Worm (Caenorhabditis elegans) whole organism, L3 larva: Measurements from ENCODE around the gene W07G4.8.

Source experiments
- R02D3.7 ChIP-seq: fragments of 150-350 bp; optimal IDR thresholded peaks from 2 replicates; lab custom pipeline; 2014; ENCODE audit warnings: missing biosample characterization, missing genetic modification characterization
- ZK546.5 ChIP-seq: sonication (generic microtip); optimal IDR thresholded peaks from 2 replicates; lab custom pipeline; 2017; ENCODE audit warnings: missing biosample characterization, missing genetic modification characterization
- aly-2 ChIP-seq: fragments of 150-350 bp; optimal IDR thresholded peaks from 2 replicates; lab custom pipeline; 2014; ENCODE audit warnings: missing biosample characterization, missing genetic modification characterization
- ama-1 ChIP-seq: fragments of 150-350 bp; optimal IDR thresholded peaks from 2 replicates; lab custom pipeline; 2018
- ceh-16 ChIP-seq: sonication (generic microtip); optimal IDR thresholded peaks from 2 replicates; lab custom pipeline; 2017; ENCODE audit warnings: missing biosample characterization, missing genetic modification characterization
- ceh-28 ChIP-seq: fragments of 150-350 bp; optimal IDR thresholded peaks from 2 replicates; lab custom pipeline; 2014; ENCODE audit warnings: missing biosample characterization, missing genetic modification reagents, missing genetic modification characterization
- ceh-82 ChIP-seq: fragments of 150-350 bp; optimal IDR thresholded peaks from 2 replicates; lab custom pipeline; 2014; ENCODE audit warnings: missing biosample characterization, missing genetic modification characterization
- ceh-9 ChIP-seq: sonication (generic microtip); optimal IDR thresholded peaks from 2 replicates; lab custom pipeline; 2018; ENCODE audit warnings: missing biosample characterization, missing genetic modification characterization
- daf-12 ChIP-seq: fragments of 150-350 bp; optimal IDR thresholded peaks from 2 replicates; lab custom pipeline; 2014; ENCODE audit warnings: missing biosample characterization, missing genetic modification reagents, missing genetic modification characterization
- egl-27 ChIP-seq: sonication (generic microtip); optimal IDR thresholded peaks from 4 replicates; lab custom pipeline; 2017; ENCODE audit warnings: missing biosample characterization, missing genetic modification reagents, missing genetic modification characterization
- egl-5 ChIP-seq: fragments of 150-350 bp; optimal IDR thresholded peaks from 2 replicates; lab custom pipeline; 2017; ENCODE audit warnings: missing biosample characterization, missing genetic modification reagents, missing genetic modification characterization, inconsistent platforms
- elt-1 ChIP-seq: fragments of 150-350 bp; optimal IDR thresholded peaks from 2 replicates; lab custom pipeline; 2014; ENCODE audit warnings: missing biosample characterization, missing genetic modification characterization
- elt-2 ChIP-seq: sonication (generic microtip); optimal IDR thresholded peaks from 2 replicates; lab custom pipeline; 2016; ENCODE audit warnings: missing genetic modification reagents, mild to moderate bottlenecking, missing genetic modification characterization, missing compliant biosample characterization
- elt-3 ChIP-seq, 3 experiments: fragments of 150-350 bp in 1 of 3; sonication (generic microtip) in 2 of 3; optimal IDR thresholded peaks; 2 replicates in 2 of 3; 4 replicates in 1 of 3; lab custom pipeline; 2014 to 2017; ENCODE audit warnings: missing biosample characterization in 3 of 3, missing genetic modification characterization in 3 of 3
- eor-1 ChIP-seq, 2 experiments: fragments of 150-350 bp; optimal IDR thresholded peaks; 2 replicates each; lab custom pipeline; 2014 to 2018; ENCODE audit warnings: missing biosample characterization in 2 of 2, missing genetic modification characterization in 2 of 2
- fkh-10 ChIP-seq: sonication (generic microtip); optimal IDR thresholded peaks from 2 replicates; lab custom pipeline; 2017; ENCODE audit warnings: missing biosample characterization, missing genetic modification reagents, missing genetic modification characterization
- fkh-2 ChIP-seq: fragments of 150-350 bp; optimal IDR thresholded peaks from 2 replicates; lab custom pipeline; 2014; ENCODE audit warnings: missing biosample characterization, missing genetic modification reagents, missing genetic modification characterization
- fos-1 ChIP-seq: fragments of 150-350 bp; optimal IDR thresholded peaks from 2 replicates; lab custom pipeline; 2014; ENCODE audit warnings: missing biosample characterization, missing genetic modification characterization
- hmg-11 ChIP-seq: sonication (generic microtip); optimal IDR thresholded peaks from 2 replicates; lab custom pipeline; 2016; ENCODE audit warnings: missing genetic modification characterization, missing compliant biosample characterization
- jun-1 ChIP-seq: fragments of 150-350 bp; optimal IDR thresholded peaks from 2 replicates; lab custom pipeline; 2014; ENCODE audit warnings: missing biosample characterization, missing genetic modification reagents, missing genetic modification characterization
- lin-15B ChIP-seq: fragments of 150-350 bp; optimal IDR thresholded peaks from 2 replicates; lab custom pipeline; 2014; ENCODE audit warnings: missing biosample characterization, missing genetic modification characterization
- lin-39 ChIP-seq: fragments of 150-350 bp; optimal IDR thresholded peaks from 2 replicates; lab custom pipeline; 2018; ENCODE audit warnings: missing biosample characterization, missing genetic modification reagents, missing genetic modification characterization
- lsy-12 ChIP-seq: sonication (generic microtip); optimal IDR thresholded peaks from 2 replicates; lab custom pipeline; 2016; ENCODE audit warnings: mild to moderate bottlenecking, missing genetic modification characterization, missing compliant biosample characterization
- mdl-1 ChIP-seq: fragments of 150-350 bp; optimal IDR thresholded peaks from 2 replicates; lab custom pipeline; 2014; ENCODE audit warnings: missing biosample characterization, missing genetic modification characterization
- mml-1 ChIP-seq: fragments of 150-350 bp; sonication (generic microtip); optimal IDR thresholded peaks from 3 replicates; lab custom pipeline; 2014; ENCODE audit warnings: missing biosample characterization, missing genetic modification characterization
- nfya-1 ChIP-seq: sonication (generic microtip); optimal IDR thresholded peaks from 2 replicates; lab custom pipeline; 2017; ENCODE audit warnings: missing genetic modification characterization, mild to moderate bottlenecking, missing compliant biosample characterization, antibody characterized with exemption, moderate library complexity; ENCODE audit not compliant: insufficient read depth
- nhr-11 ChIP-seq: fragments of 150-350 bp; optimal IDR thresholded peaks from 2 replicates; lab custom pipeline; 2014; ENCODE audit warnings: missing biosample characterization, missing genetic modification characterization
- nhr-12 ChIP-seq: fragments of 150-350 bp; optimal IDR thresholded peaks from 2 replicates; lab custom pipeline; 2014; ENCODE audit warnings: missing biosample characterization, missing genetic modification characterization
- nhr-23 ChIP-seq: fragments of 150-350 bp; optimal IDR thresholded peaks from 2 replicates; lab custom pipeline; 2014; ENCODE audit warnings: missing biosample characterization, missing genetic modification reagents, missing genetic modification characterization
- nhr-237 ChIP-seq: fragments of 150-350 bp; optimal IDR thresholded peaks from 2 replicates; lab custom pipeline; 2014; ENCODE audit warnings: missing biosample characterization, missing genetic modification characterization
- nhr-25 ChIP-seq: sonication (generic microtip); optimal IDR thresholded peaks from 2 replicates; lab custom pipeline; 2017; ENCODE audit warnings: missing biosample characterization, missing genetic modification characterization
- nhr-28 ChIP-seq: fragments of 150-350 bp; optimal IDR thresholded peaks from 2 replicates; lab custom pipeline; 2014; ENCODE audit warnings: missing biosample characterization, missing genetic modification characterization
- nhr-43 ChIP-seq: sonication (generic microtip); optimal IDR thresholded peaks from 2 replicates; lab custom pipeline; 2016; ENCODE audit warnings: mild to moderate bottlenecking, missing genetic modification characterization, missing compliant biosample characterization; ENCODE audit not compliant: poor library complexity, severe bottlenecking
- nhr-67 ChIP-seq: fragments of 150-350 bp; optimal IDR thresholded peaks from 2 replicates; lab custom pipeline; 2014; ENCODE audit warnings: missing biosample characterization, missing genetic modification characterization
- nhr-76 ChIP-seq: fragments of 150-350 bp; sonication (generic microtip); optimal IDR thresholded peaks from 5 replicates; lab custom pipeline; 2014; ENCODE audit warnings: missing biosample characterization, missing genetic modification characterization
- nhr-77 ChIP-seq: fragments of 150-350 bp; optimal IDR thresholded peaks from 2 replicates; lab custom pipeline; 2014; ENCODE audit warnings: missing biosample characterization, missing genetic modification characterization
- pha-4 ChIP-seq: fragments of 150-350 bp; optimal IDR thresholded peaks from 2 replicates; lab custom pipeline; 2014; ENCODE audit warnings: missing biosample characterization, missing genetic modification reagents, missing genetic modification characterization
- pqm-1 ChIP-seq: fragments of 150-350 bp; optimal IDR thresholded peaks from 2 replicates; lab custom pipeline; 2017; ENCODE audit warnings: missing biosample characterization, missing genetic modification characterization, inconsistent platforms
- sea-2 ChIP-seq: fragments of 150-350 bp; sonication (generic microtip); optimal IDR thresholded peaks from 4 replicates; lab custom pipeline; 2014; ENCODE audit warnings: missing biosample characterization, missing genetic modification reagents, missing genetic modification characterization
- skn-1 ChIP-seq: fragments of 150-350 bp; optimal IDR thresholded peaks from 2 replicates; lab custom pipeline; 2014; ENCODE audit warnings: missing biosample characterization, missing genetic modification characterization
- snpc-4 ChIP-seq: fragments of 150-350 bp; optimal IDR thresholded peaks from 2 replicates; lab custom pipeline; 2014; ENCODE audit warnings: missing biosample characterization, missing genetic modification characterization
- tbx-2 ChIP-seq: sonication (generic microtip); optimal IDR thresholded peaks from 2 replicates; lab custom pipeline; 2016; ENCODE audit warnings: mild to moderate bottlenecking, missing genetic modification characterization, missing compliant biosample characterization
- unc-39 ChIP-seq: sonication (generic microtip); optimal IDR thresholded peaks from 4 replicates; lab custom pipeline; 2017; ENCODE audit warnings: missing biosample characterization, missing genetic modification characterization
- unc-62 ChIP-seq: fragments of 150-350 bp; sonication (generic microtip); optimal IDR thresholded peaks from 4 replicates; lab custom pipeline; 2014; ENCODE audit warnings: missing biosample characterization, missing genetic modification reagents, missing genetic modification characterization
- zag-1 ChIP-seq: fragments of 150-350 bp; optimal IDR thresholded peaks from 2 replicates; lab custom pipeline; 2014; ENCODE audit warnings: missing biosample characterization, missing genetic modification characterization
- ztf-11 ChIP-seq: fragments of 150-350 bp; optimal IDR thresholded peaks from 2 replicates; lab custom pipeline; 2014; ENCODE audit warnings: missing biosample characterization, missing genetic modification characterization
- ztf-4 ChIP-seq: fragments of 150-350 bp; optimal IDR thresholded peaks from 2 replicates; lab custom pipeline; 2014; ENCODE audit warnings: missing biosample characterization, missing genetic modification characterization

Gene W07G4.8

ce11 chrV:13082442-13083126 is 33.2 kb upstream of the W07G4.8 start, which contains the start of gene C34B4.2 (continued):
- TF ChIP-seq ceh-82 (tag; lab: Kevin White, UChicago) (no peak), lin-39 (tag; lab: Kevin White, UChicago) (peak; percentile 77)

DNA sequence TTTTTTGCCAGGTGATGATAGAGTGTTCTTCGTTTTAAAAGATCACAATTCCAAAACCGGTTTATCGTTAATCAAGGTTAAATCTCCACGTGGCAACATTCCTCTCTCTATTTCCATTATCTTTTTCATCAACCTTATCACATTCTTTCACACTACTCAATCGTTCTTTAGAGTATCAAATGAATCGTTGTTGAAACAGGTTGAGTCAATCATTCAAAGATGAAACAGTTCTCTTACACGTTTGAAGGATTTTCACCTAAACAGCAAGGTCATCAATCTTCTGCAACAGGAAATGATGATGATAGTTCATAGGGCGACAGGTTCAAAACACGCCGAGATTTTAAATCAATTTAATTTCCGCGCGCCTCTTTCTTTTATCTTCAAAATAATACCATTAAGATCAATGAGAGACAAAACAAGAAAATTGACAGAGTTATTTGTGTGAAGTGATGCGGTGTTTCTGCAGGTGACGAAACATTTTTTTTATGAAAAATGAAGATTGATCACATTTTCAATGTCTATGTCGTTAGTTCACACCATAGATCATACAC is 31.9 kb upstream of the W07G4.8 start:
- TF ChIP-seq ztf-4 (tag; lab: Kevin White, UChicago) = no peak
- TF ChIP-seq lsy-12 (tag; lab: Kevin White, UChicago) = peak; percentile 62
- TF ChIP-seq eor-1 (tag; optimal IDR thresholded peaks at IDR 0.05; lab: Kevin White, UChicago) = no peak
- TF ChIP-seq pha-4 (tag; lab: Kevin White, UChicago) = no peak
- TF ChIP-seq unc-39 = no peak
- no peak for TF ChIP-seq nhr-28 (tag; lab: Kevin White, UChicago)
- no peak for TF ChIP-seq nfya-1 (tag; lab: Kevin White, UChicago)
- TF ChIP-seq lin-39 (tag; lab: Kevin White, UChicago) = no peak
- TF ChIP-seq egl-5 = no peak
- TF ChIP-seq ztf-11 = no peak
- TF ChIP-seq nhr-43 = peak; percentile 97
- peak; percentile 66 for TF ChIP-seq elt-2 (tag; lab: Kevin White, UChicago)
- TF ChIP-seq nhr-12 (tag; lab: Kevin White, UChicago) = no peak
- TF ChIP-seq elt-1 = peak; percentile 91
- TF ChIP-seq nhr-76 (tag; lab: Kevin White, UChicago) = peak; percentile 3
- TF ChIP-seq ama-1 (lab: Kevin White, UChicago) = no peak
- peak; percentile 19 for TF ChIP-seq nhr-77 (tag; lab: Kevin White, UChicago)
- TF ChIP-seq pqm-1 = peak; percentile 64
- no peak for TF ChIP-seq hmg-11 (tag; lab: Kevin White, UChicago)
- TF ChIP-seq nhr-23 (tag; lab: Kevin White, UChicago) = peak; percentile 97
- peak; percentile 55 for TF ChIP-seq unc-62
- TF ChIP-seq mml-1 (tag; lab: Kevin White, UChicago) = no peak
- peak; percentile 39 to 80 (median 78) for TF ChIP-seq elt-3 (tag; optimal IDR thresholded peaks at IDR 0.05; lab: Kevin White, UChicago)
- TF ChIP-seq nhr-25 (tag; lab: Kevin White, UChicago) = peak; percentile 99
- no peak for TF ChIP-seq snpc-4 (tag; lab: Kevin White, UChicago)
- TF ChIP-seq fkh-2 (tag; lab: Kevin White, UChicago) = no peak
- no peak for TF ChIP-seq fos-1 (tag; lab: Kevin White, UChicago)
- peak; percentile 79 for TF ChIP-seq jun-1 (tag; lab: Kevin White, UChicago)
- TF ChIP-seq mdl-1 (tag; lab: Kevin White, UChicago) = peak; percentile 84
- no peak for TF ChIP-seq zag-1 (tag; lab: Kevin White, UChicago)
- no peak for TF ChIP-seq ZK546.5 (tag; lab: Kevin White, UChicago)
- no peak for TF ChIP-seq skn-1 (tag; lab: Kevin White, UChicago)
- TF ChIP-seq ceh-28 = peak; percentile 52
- TF ChIP-seq sea-2 (GFP tag; lab: Kevin White, UChicago) = no peak
- TF ChIP-seq nhr-237 (tag; lab: Kevin White, UChicago) = no peak
- TF ChIP-seq nhr-67 (tag; lab: Kevin White, UChicago) = no peak
- no peak for TF ChIP-seq egl-27 (tag; lab: Kevin White, UChicago)
- TF ChIP-seq nhr-11 (tag; lab: Kevin White, UChicago) = no peak
- no peak for TF ChIP-seq lin-15B
- TF ChIP-seq fkh-10 (GFP tag; lab: Kevin White, UChicago) = no peak
- TF ChIP-seq tbx-2 (tag; lab: Kevin White, UChicago) = peak; percentile 64
- peak; percentile 18 for TF ChIP-seq R02D3.7 (tag; lab: Kevin White, UChicago)
- TF ChIP-seq ceh-16 (tag; lab: Kevin White, UChicago) = no peak
- TF ChIP-seq ceh-9 = no peak
- no peak for TF ChIP-seq daf-12 (tag; lab: Kevin White, UChicago)
- TF ChIP-seq ceh-82 (tag; lab: Kevin White, UChicago) = no peak
- no peak for TF ChIP-seq aly-2 (tag; lab: Kevin White, UChicago)
